Fruit fly (Drosophila melanogaster) whole organism, pupa: ENCODE data around the gene CG33947.

Experiments
- CG10348 ChIP-seq: fragments of 200-800 bp; sonication (Bioruptor generic); IDR thresholded peaks from 2 replicates; pipeline ENCODE4 v1.3.6; 2022; ENCODE audit warnings: missing biosample characterization, missing genetic modification characterization
- CG13204 ChIP-seq: fragments of 200-800 bp; sonication (Bioruptor generic); optimal IDR thresholded peaks from 2 replicates; lab custom pipeline; 2018; ENCODE audit warnings: missing biosample characterization, mild to moderate bottlenecking, missing genetic modification characterization, moderate library complexity
- CG14655 ChIP-seq: fragments of 200-800 bp; sonication (Bioruptor generic); optimal IDR thresholded peaks from 3 replicates; lab custom pipeline; 2017; ENCODE audit warnings: mild to moderate bottlenecking, missing biosample characterization, missing genetic modification reagents, missing genetic modification characterization
- CG17806 ChIP-seq: fragments of 200-800 bp; sonication (Bioruptor generic); optimal IDR thresholded peaks from 2 replicates; lab custom pipeline; 2018; ENCODE audit warnings: missing biosample characterization, mild to moderate bottlenecking, missing genetic modification characterization, moderate library complexity
- CG4496 ChIP-seq: fragments of 200-800 bp; sonication (Bioruptor generic); IDR thresholded peaks from 3 replicates; pipeline ENCODE4 v1.3.6; 2022; ENCODE audit warnings: missing biosample characterization, missing genetic modification characterization
- CG8301 ChIP-seq: fragments of 200-800 bp; sonication (Bioruptor generic); optimal IDR thresholded peaks from 2 replicates; lab custom pipeline; 2018; ENCODE audit warnings: missing biosample characterization, mild to moderate bottlenecking, missing genetic modification characterization
- EcR ChIP-seq: fragments of 200-800 bp; sonication (Bioruptor generic); optimal IDR thresholded peaks from 3 replicates; lab custom pipeline; 2019; ENCODE audit warnings: missing biosample characterization, missing genetic modification characterization, mild to moderate bottlenecking, moderate library complexity, missing genetic modification reagents
- Ets98B ChIP-seq: fragments of 200-800 bp; sonication (Bioruptor generic); IDR thresholded peaks from 2 replicates; pipeline ENCODE4 v1.3.6; 2022; ENCODE audit warnings: missing biosample characterization, missing genetic modification characterization
- gl ChIP-seq: fragments of 200-800 bp; sonication (Bioruptor generic); optimal IDR thresholded peaks from 2 replicates; lab custom pipeline; 2018; ENCODE audit warnings: missing biosample characterization, mild to moderate bottlenecking, missing genetic modification characterization
- rn ChIP-seq: fragments of 200-800 bp; sonication (Bioruptor generic); IDR thresholded peaks from 2 replicates; pipeline ENCODE4 v1.3.6; 2022; ENCODE audit warnings: missing biosample characterization, missing genetic modification characterization

dm6 chr3L:11123088-11123487, 26.8 kb downstream of the CG33947 start, which contains the start of the genes Ufd1 and NaPi-III:
- TF ChIP-seq gl (tag; lab: Kevin White, UChicago) (no peak), CG10348 (GFP tag; lab: Robert Waterston, UW) (no peak), CG4496 (peak; percentile 76), CG14655 (no peak), Ets98B (GFP tag; lab: Robert Waterston, UW) (peak; percentile 76), EcR (no peak), rn (GFP tag; lab: Robert Waterston, UW) (0 out of 2 replicates have a peak, but pooled peaks have one; percentile 23), CG17806 (tag; lab: Kevin White, UChicago) (no peak), CG13204 (GFP tag; lab: Kevin White, UChicago) (no peak), CG8301 (tag; lab: Kevin White, UChicago) (no peak)
